Fruit fly (Drosophila melanogaster) whole organism, prepupa: ENCODE measurements around the gene CG7120.
A peak's percentile ranks its signal among the peaks of the same experiment; 100 is the strongest.

Source experiments
- CG11762 ChIP-seq: fragments of 200-800 bp; sonication (Bioruptor generic); optimal IDR thresholded peaks from 3 replicates; lab custom pipeline; 2016; ENCODE audit warnings: missing biosample characterization, missing genetic modification characterization; ENCODE audit not compliant: insufficient read depth
- Met ChIP-seq: fragments of 200-800 bp; sonication (Bioruptor generic); optimal IDR thresholded peaks from 3 replicates; lab custom pipeline; 2016; ENCODE audit warnings: missing biosample characterization, missing genetic modification characterization
- salr ChIP-seq, 2 experiments: fragments of 200-800 bp; sonication (Bioruptor generic); optimal IDR thresholded peaks; 3 replicates each; lab custom pipeline; 2016 to 2018; ENCODE audit warnings: missing biosample characterization in 2 of 2, missing genetic modification characterization in 2 of 2, mild to moderate bottlenecking in 1 of 2

DNA sequence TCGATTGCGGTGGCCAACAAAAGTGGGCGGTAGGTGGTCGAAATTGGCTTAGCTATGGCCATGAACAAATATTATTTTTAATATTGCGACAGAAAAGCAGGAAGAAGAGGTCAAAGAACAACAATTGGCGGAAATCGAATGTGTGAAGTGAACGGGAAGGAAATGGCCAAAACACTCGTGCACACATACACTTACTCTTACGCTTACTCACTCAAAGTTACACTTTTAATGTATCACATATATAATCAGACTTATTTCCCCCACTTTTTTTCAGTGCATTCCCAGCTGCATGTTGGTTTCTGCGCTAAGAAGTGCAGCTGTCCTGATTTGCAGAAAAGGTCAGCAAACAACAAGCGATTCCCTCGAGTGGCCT is 52.7 kb downstream of the CG7120 start:
- TF ChIP-seq Met (GFP tag; lab: Kevin White, UChicago) (peak; percentile 28), CG11762 (GFP tag; lab: Kevin White, UChicago) (peak; percentile 48), salr (GFP tag; optimal IDR thresholded peaks at IDR 0.05; lab: Kevin White, UChicago) (peak in 1 of 2 experiments; percentile 44)
